Worm (Caenorhabditis elegans): ENCODE measurements around the gene srx-33.

Gene srx-33

ce11 chrV:7084612-7085139, 34.0 kb downstream of the srx-33 start, which contains the start of gene mys-1:
mys-1 (minus strand) TSS chrV:7084662.
- no peak for TF ChIP-seq ztf-29 (GFP tag; IDR thresholded peaks at IDR 0.05)
- peak; percentile 70 for TF ChIP-seq ztf-23 (GFP tag; IDR thresholded peaks at IDR 0.05)

- no peak for TF ChIP-seq T22C8.4 (GFP tag; IDR thresholded peaks at IDR 0.05)
- TF ChIP-seq flt-1 (GFP tag; IDR thresholded peaks at IDR 0.05), result no peak
- TF ChIP-seq tab-1 (GFP tag; IDR thresholded peaks at IDR 0.05), result no peak
- TF ChIP-seq cog-1 (tag; optimal IDR thresholded peaks at IDR 0.05), result no peak
- no peak for TF ChIP-seq ztf-29 (GFP tag; IDR thresholded peaks at IDR 0.05)
- no peak for TF ChIP-seq ztf-23 (GFP tag; IDR thresholded peaks at IDR 0.05)
- no peak for TF ChIP-seq ref-1 (GFP tag; conservative IDR thresholded peaks at IDR 0.05)
- no peak for TF ChIP-seq med-1 (GFP tag; optimal IDR thresholded peaks at IDR 0.05; ENCODE audit: insufficient read depth)
- TF ChIP-seq klf-2 (GFP tag; conservative IDR thresholded peaks at IDR 0.05), result no peak
These were observed 39.3 kb downstream of the srx-33 start for ce11 chrV:7079388-7079787.

- no peak for TF ChIP-seq klf-2 (GFP tag; conservative IDR thresholded peaks at IDR 0.05)
- TF ChIP-seq ref-1 (GFP tag; conservative IDR thresholded peaks at IDR 0.05), result no peak
- no peak for TF ChIP-seq ztf-23 (GFP tag; IDR thresholded peaks at IDR 0.05)
- TF ChIP-seq T22C8.4 (GFP tag; IDR thresholded peaks at IDR 0.05), result no peak
- TF ChIP-seq cog-1 (tag; optimal IDR thresholded peaks at IDR 0.05), result no peak
- no peak for TF ChIP-seq med-1 (GFP tag; optimal IDR thresholded peaks at IDR 0.05; ENCODE audit: insufficient read depth)
- TF ChIP-seq ztf-29 (GFP tag; IDR thresholded peaks at IDR 0.05), result no peak
- no peak for TF ChIP-seq flt-1 (GFP tag; IDR thresholded peaks at IDR 0.05)
These were observed 39.9 kb downstream of the srx-33 start for ce11 chrV:7078765-7079164.

- TF ChIP-seq flt-1 (GFP tag; IDR thresholded peaks at IDR 0.05) (no peak), cog-1 (tag; optimal IDR thresholded peaks at IDR 0.05) (no peak), ztf-29 (GFP tag; IDR thresholded peaks at IDR 0.05) (no peak), ref-1 (GFP tag; conservative IDR thresholded peaks at IDR 0.05) (no peak), T22C8.4 (GFP tag; IDR thresholded peaks at IDR 0.05) (no peak), ztf-23 (GFP tag; IDR thresholded peaks at IDR 0.05) (no peak), tab-1 (GFP tag; IDR thresholded peaks at IDR 0.05) (no peak), med-1 (GFP tag; optimal IDR thresholded peaks at IDR 0.05; ENCODE audit: insufficient read depth) (no peak), klf-2 (GFP tag; conservative IDR thresholded peaks at IDR 0.05) (no peak)
These were observed 42.5 kb downstream of the srx-33 start for ce11 chrV:7076161-7076560.

- TF ChIP-seq cog-1 (tag; optimal IDR thresholded peaks at IDR 0.05) (no peak), ref-1 (GFP tag; conservative IDR thresholded peaks at IDR 0.05) (no peak), T22C8.4 (GFP tag; IDR thresholded peaks at IDR 0.05) (no peak), ztf-29 (GFP tag; IDR thresholded peaks at IDR 0.05) (no peak), ztf-23 (GFP tag; IDR thresholded peaks at IDR 0.05) (no peak), tab-1 (GFP tag; IDR thresholded peaks at IDR 0.05) (no peak), klf-2 (GFP tag; conservative IDR thresholded peaks at IDR 0.05) (no peak), med-1 (GFP tag; optimal IDR thresholded peaks at IDR 0.05; ENCODE audit: insufficient read depth) (no peak), flt-1 (GFP tag; IDR thresholded peaks at IDR 0.05) (no peak)
These were observed 43.0 kb downstream of the srx-33 start, which contains the start of gene npa-1 for ce11 chrV:7075646-7076045. npa-1 (plus strand) TSS chrV:7075787.

ce11 chrV:7072309-7072708, 46.4 kb downstream of the srx-33 start, which contains the start of gene F27B10.1:
F27B10.1 (plus strand) TSS chrV:7072609.
- TF ChIP-seq ztf-23 (GFP tag; IDR thresholded peaks at IDR 0.05) (no peak), klf-2 (GFP tag; conservative IDR thresholded peaks at IDR 0.05) (no peak), flt-1 (GFP tag; IDR thresholded peaks at IDR 0.05) (no peak), cog-1 (tag; optimal IDR thresholded peaks at IDR 0.05) (no peak), ref-1 (GFP tag; conservative IDR thresholded peaks at IDR 0.05) (no peak), med-1 (GFP tag; optimal IDR thresholded peaks at IDR 0.05; ENCODE audit: insufficient read depth) (no peak), T22C8.4 (GFP tag; IDR thresholded peaks at IDR 0.05) (no peak), ztf-29 (GFP tag; IDR thresholded peaks at IDR 0.05) (no peak), tab-1 (GFP tag; IDR thresholded peaks at IDR 0.05) (no peak)

ce11 chrV:7069605-7070004, 49.1 kb downstream of the srx-33 start:
- TF ChIP-seq flt-1 (GFP tag; IDR thresholded peaks at IDR 0.05), result no peak

ce11 chrV:7068861-7069260, 49.8 kb downstream of the srx-33 start:
- TF ChIP-seq ztf-23 (GFP tag; IDR thresholded peaks at IDR 0.05) (no peak), cog-1 (tag; optimal IDR thresholded peaks at IDR 0.05) (no peak), med-1 (GFP tag; optimal IDR thresholded peaks at IDR 0.05; ENCODE audit: insufficient read depth) (no peak), flt-1 (GFP tag; IDR thresholded peaks at IDR 0.05) (no peak), ref-1 (GFP tag; conservative IDR thresholded peaks at IDR 0.05) (no peak), klf-2 (GFP tag; conservative IDR thresholded peaks at IDR 0.05) (no peak), tab-1 (GFP tag; IDR thresholded peaks at IDR 0.05) (no peak), ztf-29 (GFP tag; IDR thresholded peaks at IDR 0.05) (no peak), T22C8.4 (GFP tag; IDR thresholded peaks at IDR 0.05) (no peak)

All from whole organism, midembryonic.